Worm (Caenorhabditis elegans): ENCODE data around the gene T21C9.11.

- TF ChIP-seq unc-39 (tag; optimal IDR thresholded peaks at IDR 0.05) (no peak), nhr-77 (tag; optimal IDR thresholded peaks at IDR 0.05) (no peak)
These were observed 41.0 kb upstream of the T21C9.11 start, which contains the start of gene kvs-2 for ce11 chrV:10635722-10636121.
